Worm (Caenorhabditis elegans) whole organism, young adult: ENCODE measurements around the gene magu-2.

Source experiments
- F33H1.4 ChIP-seq: fragments of 200-800 bp; sonication (Bioruptor generic); IDR thresholded peaks from 2 replicates; pipeline ENCODE4 v1.3.6; 2022; ENCODE audit warnings: missing genetic modification reagents, missing genetic modification characterization, missing compliant biosample characterization
- ama-1 ChIP-seq, 3 experiments: fragments of 150-350 bp in 1 of 3; sonication (generic microtip) in 2 of 3; optimal IDR thresholded peaks; 2 replicates each; lab custom pipeline; 2014 to 2018; ENCODE audit warnings: missing biosample characterization in 2 of 3, missing genetic modification characterization in 2 of 3, missing genetic modification reagents in 2 of 3
- ceh-40 ChIP-seq: fragments of 200-800 bp; sonication (Bioruptor generic); IDR thresholded peaks from 2 replicates; pipeline ENCODE4 v1.3.6; 2022; ENCODE audit warnings: missing genetic modification characterization, missing compliant biosample characterization
- ceh-91 ChIP-seq: fragments of 200-800 bp; sonication (Bioruptor generic); IDR thresholded peaks from 2 replicates; pipeline ENCODE4 v1.3.6; 2022; ENCODE audit warnings: missing genetic modification reagents, missing genetic modification characterization, missing compliant biosample characterization
- repo-1 ChIP-seq: sonication (generic microtip); optimal IDR thresholded peaks from 2 replicates; lab custom pipeline; 2017; ENCODE audit warnings: mild to moderate bottlenecking, missing genetic modification characterization, missing compliant biosample characterization
- snpc-4 ChIP-seq, 5 experiments: fragments of 150-350 bp in 1 of 5; sonication (generic microtip) in 4 of 5; optimal IDR thresholded peaks; 2 replicates each; lab custom pipeline; 2014 to 2018; ENCODE audit warnings: missing genetic modification characterization in 5 of 5, missing biosample characterization in 3 of 5, antibody characterized with exemption in 2 of 5, mild to moderate bottlenecking in 2 of 5, missing compliant biosample characterization in 2 of 5, missing genotype in 2 of 5, moderate library complexity in 2 of 5, missing genetic modification reagents in 1 of 5
- unc-62 ChIP-seq: fragments of 150-350 bp; optimal IDR thresholded peaks from 2 replicates; lab custom pipeline; 2014; ENCODE audit warnings: missing biosample characterization, missing genetic modification reagents, missing genetic modification characterization
- zim-3 ChIP-seq: sonication (generic microtip); optimal IDR thresholded peaks from 2 replicates; lab custom pipeline; 2017; ENCODE audit warnings: mild to moderate bottlenecking, missing genetic modification characterization, moderate library complexity, missing compliant biosample characterization

DNA sequence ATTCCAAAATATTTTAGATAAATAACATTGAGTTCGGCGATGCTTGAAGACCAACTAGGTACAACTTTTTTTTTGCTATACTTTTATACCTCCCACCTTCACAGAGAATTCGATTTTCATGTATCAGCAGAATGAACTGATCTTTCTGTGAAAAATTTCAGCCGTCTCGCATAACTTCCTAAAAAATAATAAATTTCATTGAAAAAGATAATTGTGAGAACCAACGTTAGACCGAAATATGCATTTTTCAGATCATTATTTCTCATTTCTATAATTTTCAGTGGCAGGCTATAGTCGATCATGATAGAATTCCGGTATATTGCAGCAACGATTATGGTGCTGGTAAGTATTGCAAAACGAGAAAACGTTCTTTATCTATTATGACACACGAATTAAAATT, 29.2 kb downstream of the magu-2 start, which contains the start of gene srx-115:
- no peak for TF ChIP-seq repo-1 (tag; lab: Kevin White, UChicago)
- no peak for TF ChIP-seq ama-1 (optimal IDR thresholded peaks at IDR 0.05; lab: Kevin White, UChicago)
- no peak for TF ChIP-seq ama-1 (GFP tag; optimal IDR thresholded peaks at IDR 0.05; lab: Kevin White, UChicago)
- no peak for TF ChIP-seq unc-62 (GFP tag; lab: Kevin White, UChicago)
- TF ChIP-seq F33H1.4, result no peak
- TF ChIP-seq ceh-40 (GFP tag; lab: Robert Waterston, UW), result no peak
- no peak for TF ChIP-seq ceh-91 (GFP tag; lab: Robert Waterston, UW)
- no peak for TF ChIP-seq zim-3 (tag; lab: Kevin White, UChicago)
- no peak for TF ChIP-seq snpc-4 (GFP tag; optimal IDR thresholded peaks at IDR 0.05; lab: Kevin White, UChicago)
- no peak for TF ChIP-seq snpc-4 (tag; optimal IDR thresholded peaks at IDR 0.05; lab: Kevin White, UChicago)
